Worm (Caenorhabditis elegans): ENCODE results near the gene imb-2.
A peak's percentile ranks its signal among the peaks of the same experiment; 100 is the strongest.

Gene imb-2

DNA sequence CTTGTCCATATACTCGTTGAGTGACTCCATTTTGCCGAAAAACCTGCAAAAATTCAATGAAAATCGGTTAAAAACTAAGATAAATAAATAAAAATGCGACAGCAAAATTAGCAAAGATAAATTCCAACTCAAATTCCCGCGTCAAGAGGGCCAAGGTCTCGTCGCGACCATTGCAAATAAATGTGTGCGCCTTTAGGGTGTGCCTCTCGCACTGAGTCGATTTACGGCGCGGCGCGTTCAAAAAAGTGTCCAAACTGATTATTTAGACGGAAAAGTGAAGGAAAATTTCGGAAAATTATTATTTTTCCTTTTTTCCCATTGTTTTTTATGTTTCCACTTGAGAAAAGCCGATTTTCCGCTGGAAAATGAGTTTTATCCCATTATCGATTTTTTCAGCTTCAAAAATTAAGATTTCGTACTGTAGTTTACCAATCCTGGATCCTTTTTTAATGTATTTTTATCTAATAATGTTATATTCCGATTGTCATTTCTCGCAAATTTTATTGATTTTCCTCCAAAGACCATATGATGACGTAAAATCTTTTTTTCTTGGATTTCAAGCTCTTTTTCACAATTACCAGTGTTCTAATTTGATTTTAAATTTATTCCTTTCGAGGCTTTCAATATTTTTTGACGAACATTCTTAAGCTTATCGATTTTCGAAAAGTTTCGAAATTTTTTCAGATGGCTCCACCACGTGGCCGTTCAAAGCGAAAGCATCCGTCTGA lies 24.7 kb downstream of the imb-2 start, which contains the start of the genes kbp-3 and nurf-1 (continued):
- TF ChIP-seq dve-1 (tag; optimal IDR thresholded peaks at IDR 0.05) (no peak), pros-1 (tag; optimal IDR thresholded peaks at IDR 0.05) (no peak), C38D4.7 (GFP tag; optimal IDR thresholded peaks at IDR 0.05) (no peak), syd-9 (tag; optimal IDR thresholded peaks at IDR 0.05) (no peak), fkh-10 (GFP tag; optimal IDR thresholded peaks at IDR 0.05) (no peak), ttx-3 (tag; optimal IDR thresholded peaks at IDR 0.05) (no peak), ceh-31 (tag; optimal IDR thresholded peaks at IDR 0.05) (peak; percentile 51), sox-2 (GFP tag; IDR thresholded peaks at IDR 0.05) (no peak), mec-3 (tag; optimal IDR thresholded peaks at IDR 0.05; ENCODE audit: borderline replicate concordance) (no peak), nhr-232 (tag; optimal IDR thresholded peaks at IDR 0.05) (no peak), elt-2 (tag; optimal IDR thresholded peaks at IDR 0.05) (peak; percentile 1), ceh-6 (GFP tag; optimal IDR thresholded peaks at IDR 0.05) (no peak), che-1 (tag; optimal IDR thresholded peaks at IDR 0.05) (no peak), ceh-24 (tag; optimal IDR thresholded peaks at IDR 0.05) (no peak), ahr-1 (tag; optimal IDR thresholded peaks at IDR 0.05) (no peak), F13H6.1 (tag; optimal IDR thresholded peaks at IDR 0.05) (no peak), nfya-1 (tag; optimal IDR thresholded peaks at IDR 0.05) (peak; percentile 20), K02D7.2 (tag; optimal IDR thresholded peaks at IDR 0.05) (no peak), C08G9.2 (tag; optimal IDR thresholded peaks at IDR 0.05) (no peak)

DNA sequence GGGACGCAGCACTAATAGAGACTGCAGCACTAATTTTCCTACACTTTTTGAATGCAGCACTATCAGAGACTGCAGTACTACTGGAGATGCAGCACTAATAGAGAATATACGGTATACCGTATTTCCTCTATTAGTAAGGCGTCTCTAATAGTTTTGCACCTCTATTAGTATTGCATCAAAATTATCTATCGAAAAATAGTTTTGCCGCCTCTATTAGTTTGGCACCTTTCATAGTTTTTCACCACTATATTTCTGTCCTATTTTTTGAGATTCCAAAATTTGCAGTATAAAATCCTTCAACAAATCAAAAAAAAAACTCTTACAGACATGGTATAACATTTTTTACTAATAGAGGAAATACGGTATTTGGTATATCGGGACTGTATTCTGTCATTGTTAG lies 28.3 kb downstream of the imb-2 start:
- no peak for TF ChIP-seq ahr-1 (tag; optimal IDR thresholded peaks at IDR 0.05)
- TF ChIP-seq lim-6 (tag; optimal IDR thresholded peaks at IDR 0.05): no peak
- no peak for TF ChIP-seq zip-5 (tag; optimal IDR thresholded peaks at IDR 0.05)

DNA sequence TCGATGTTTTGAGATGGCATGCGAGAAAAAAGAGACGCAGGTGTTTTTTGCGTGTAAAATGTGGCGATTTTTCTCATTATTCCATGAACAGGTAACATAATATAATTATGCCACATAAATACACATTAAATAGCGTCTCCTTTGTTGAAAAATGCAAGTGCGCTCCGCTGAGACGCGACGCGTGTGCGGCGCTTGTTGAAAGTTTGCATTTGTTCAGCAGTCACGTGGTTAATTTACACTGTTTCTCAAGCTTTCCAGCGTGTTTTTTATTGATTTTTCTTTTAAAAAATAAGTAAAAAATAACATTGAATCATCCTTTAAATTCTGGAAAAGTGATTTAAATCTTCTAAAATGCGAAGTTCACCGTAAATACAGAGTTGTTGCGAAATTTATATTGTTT lies 34.1 kb downstream of the imb-2 start:
- TF ChIP-seq pros-1 (tag; optimal IDR thresholded peaks at IDR 0.05) (no peak), dve-1 (tag; optimal IDR thresholded peaks at IDR 0.05) (peak; percentile 48), ceh-6 (GFP tag; optimal IDR thresholded peaks at IDR 0.05) (no peak), rnt-1 (tag; optimal IDR thresholded peaks at IDR 0.05) (peak; percentile 11), fkh-6 (tag; optimal IDR thresholded peaks at IDR 0.05) (no peak), ttx-3 (tag; optimal IDR thresholded peaks at IDR 0.05) (peak; percentile 25), elt-2 (tag; optimal IDR thresholded peaks at IDR 0.05) (peak; percentile 33), ama-1 (optimal IDR thresholded peaks at IDR 0.05) (no peak), pha-2 (tag; optimal IDR thresholded peaks at IDR 0.05) (peak; percentile 2), K09A11.1 (tag; optimal IDR thresholded peaks at IDR 0.05; ENCODE audit: insufficient read depth) (no peak), npax-4 (tag; optimal IDR thresholded peaks at IDR 0.05) (no peak), pax-1 (tag; optimal IDR thresholded peaks at IDR 0.05) (peak; percentile 60), zip-5 (tag; optimal IDR thresholded peaks at IDR 0.05) (no peak), ceh-19 (GFP tag; optimal IDR thresholded peaks at IDR 0.05) (no peak), unc-42 (tag; optimal IDR thresholded peaks at IDR 0.05) (peak; percentile 95), ceh-34 (tag; optimal IDR thresholded peaks at IDR 0.05) (peak; percentile 52), nfya-1 (tag; optimal IDR thresholded peaks at IDR 0.05) (peak; percentile 78), pag-3 (tag; optimal IDR thresholded peaks at IDR 0.05; ENCODE audit: borderline replicate concordance) (no peak), ceh-9 (tag; optimal IDR thresholded peaks at IDR 0.05) (no peak), tbx-2 (tag; optimal IDR thresholded peaks at IDR 0.05) (peak; percentile 47), lin-11 (tag; optimal IDR thresholded peaks at IDR 0.05) (no peak), Y22D7AL.16 (tag; optimal IDR thresholded peaks at IDR 0.05) (no peak), hlh-13 (GFP tag; optimal IDR thresholded peaks at IDR 0.05) (no peak), ceh-48 (tag; optimal IDR thresholded peaks at IDR 0.05) (peak; percentile 39), ztf-16 (tag; optimal IDR thresholded peaks at IDR 0.05) (no peak), unc-3 (GFP tag; conservative IDR thresholded peaks at IDR 0.05) (no peak), unc-3 (tag; optimal IDR thresholded peaks at IDR 0.05) (no peak), dmd-4 (tag; optimal IDR thresholded peaks at IDR 0.05; ENCODE audit: borderline replicate concordance) (no peak), hlh-30 (tag; optimal IDR thresholded peaks at IDR 0.05; ENCODE audit: insufficient read depth) (peak; percentile 97), sox-2 (GFP tag; IDR thresholded peaks at IDR 0.05) (no peak; the same call in 1 of the 2 replicates), ceh-2 (tag; optimal IDR thresholded peaks at IDR 0.05) (peak; percentile 45), ceh-30 (tag; optimal IDR thresholded peaks at IDR 0.05) (peak; percentile 89), lim-6 (tag; optimal IDR thresholded peaks at IDR 0.05) (no peak), pha-4 (tag; optimal IDR thresholded peaks at IDR 0.05) (no peak), ceh-14 (tag; optimal IDR thresholded peaks at IDR 0.05) (peak; percentile 5), ceh-31 (tag; optimal IDR thresholded peaks at IDR 0.05) (peak; percentile 71)
